Fruit fly (Drosophila melanogaster): Measurements from ENCODE around the gene CG4375.

The CG4375 gene

dm6 chr2L:1047965-1048364, 21.3 kb upstream of the CG4375 start, which contains the start of gene IA-2 (continued):
- no peak for TF ChIP-seq CG6689 (GFP tag; IDR thresholded peaks at IDR 0.05)
- no peak for TF ChIP-seq CG5180 (GFP tag; optimal IDR thresholded peaks at IDR 0.05)
- 0 out of 2 replicates have a peak, but pooled peaks have one; percentile 8 for TF ChIP-seq CG9932 (GFP tag; IDR thresholded peaks at IDR 0.05)
- no peak for TF ChIP-seq CG15269 (tag; optimal IDR thresholded peaks at IDR 0.05)
- TF ChIP-seq nmo (GFP tag; optimal IDR thresholded peaks at IDR 0.05): no peak
- no peak for TF ChIP-seq Hmr (GFP tag; optimal IDR thresholded peaks at IDR 0.05)
- no peak for TF ChIP-seq yki (optimal IDR thresholded peaks at IDR 0.05)
- TF ChIP-seq Med (GFP tag): peak; percentile 72
- TF ChIP-seq Awh (GFP tag; IDR thresholded peaks at IDR 0.05): no peak
- TF ChIP-seq CG9215 (GFP tag; IDR thresholded peaks at IDR 0.05): no peak
- no peak for TF ChIP-seq CG4820 (GFP tag; optimal IDR thresholded peaks at IDR 0.05)
- TF ChIP-seq nerfin-2 (GFP tag; IDR thresholded peaks at IDR 0.05; ENCODE audit: partially characterized antibody): 0 out of 2 replicates have a peak, but pooled peaks have one; percentile 32
- TF ChIP-seq HLH3B (GFP tag; IDR thresholded peaks at IDR 0.05): no peak
- TF ChIP-seq Fer3 (tag; optimal IDR thresholded peaks at IDR 0.05): no peak
- TF ChIP-seq fd3F (GFP tag; optimal IDR thresholded peaks at IDR 0.05): no peak
- no peak for TF ChIP-seq CG17361 (GFP tag; IDR thresholded peaks at IDR 0.05)
- TF ChIP-seq cg (GFP tag; optimal IDR thresholded peaks at IDR 0.05): peak; percentile 45
- TF ChIP-seq trh (GFP tag; optimal IDR thresholded peaks at IDR 0.05): no peak
- no peak; the same call in 2 of the 3 replicates for TF ChIP-seq row (GFP tag; IDR thresholded peaks at IDR 0.05)
- peak; percentile 30; the same call in 1 of the 2 replicates for TF ChIP-seq amos (GFP tag; IDR thresholded peaks at IDR 0.05; ENCODE audit: partially characterized antibody)
- TF ChIP-seq abd-A (tag; optimal IDR thresholded peaks at IDR 0.05): peak; percentile 6
- TF ChIP-seq Neu2 (GFP tag; optimal IDR thresholded peaks at IDR 0.05; ENCODE audit: borderline replicate concordance): no peak
- TF ChIP-seq CG2199 (GFP tag; IDR thresholded peaks at IDR 0.05): no peak
- TF ChIP-seq fd96Cb (tag; optimal IDR thresholded peaks at IDR 0.05): no peak
- no peak for TF ChIP-seq CG17829 (tag; optimal IDR thresholded peaks at IDR 0.05)
- no peak for TF ChIP-seq Poxn (GFP tag; IDR thresholded peaks at IDR 0.05)
- peak; percentile 42 for TF ChIP-seq scrt (GFP tag; optimal IDR thresholded peaks at IDR 0.05)
- TF ChIP-seq pzg (GFP tag; optimal IDR thresholded peaks at IDR 0.05): no peak
- TF ChIP-seq sd (tag; optimal IDR thresholded peaks at IDR 0.05): peak; percentile 33
- no peak for TF ChIP-seq bab2 (GFP tag; optimal IDR thresholded peaks at IDR 0.05)
- peak; percentile 92 for TF ChIP-seq Deaf1 (tag; optimal IDR thresholded peaks at IDR 0.05)
- TF ChIP-seq grau (tag; optimal IDR thresholded peaks at IDR 0.05): peak; percentile 70
- TF ChIP-seq CG6654 (GFP tag; optimal IDR thresholded peaks at IDR 0.05): no peak
- no peak for TF ChIP-seq Doc2 (GFP tag; IDR thresholded peaks at IDR 0.05)
- no peak for TF ChIP-seq vvl (GFP tag; IDR thresholded peaks at IDR 0.05)
- TF ChIP-seq D19A (tag; optimal IDR thresholded peaks at IDR 0.05): no peak
- TF ChIP-seq chinmo (GFP tag; IDR thresholded peaks at IDR 0.05; ENCODE audit: partially characterized antibody): 0 out of 4 replicates have a peak, but pooled peaks have one; percentile 26
- no peak for TF ChIP-seq YL-1 (GFP tag; optimal IDR thresholded peaks at IDR 0.05)
- TF ChIP-seq zen (tag; optimal IDR thresholded peaks at IDR 0.05): no peak

- peak; percentile 56 for TF ChIP-seq Ets65A (GFP tag)
- TF ChIP-seq fu2 (GFP tag; optimal IDR thresholded peaks at IDR 0.05): no peak
- TF ChIP-seq Myb (GFP tag; optimal IDR thresholded peaks at IDR 0.05): no peak
- TF ChIP-seq D19A (tag; optimal IDR thresholded peaks at IDR 0.05): no peak
- TF ChIP-seq CG8478 (optimal IDR thresholded peaks at IDR 0.05): peak; percentile 16
- TF ChIP-seq Med (GFP tag): peak; percentile 66
- TF ChIP-seq Trl (optimal IDR thresholded peaks at IDR 0.05): peak in 1 of 2 experiments; percentile 48
- no peak for TF ChIP-seq Trl (GFP tag; optimal IDR thresholded peaks at IDR 0.05)
- peak in 1 of 2 experiments; percentile 45 for TF ChIP-seq Dfd (GFP tag; optimal IDR thresholded peaks at IDR 0.05)
Observed at dm6 chr2L:1047245-1047644, 20.5 kb upstream of the CG4375 start.

Data from whole organism, embryonic.